Worm (Caenorhabditis elegans): ENCODE results near the gene K02F6.5.

DNA sequence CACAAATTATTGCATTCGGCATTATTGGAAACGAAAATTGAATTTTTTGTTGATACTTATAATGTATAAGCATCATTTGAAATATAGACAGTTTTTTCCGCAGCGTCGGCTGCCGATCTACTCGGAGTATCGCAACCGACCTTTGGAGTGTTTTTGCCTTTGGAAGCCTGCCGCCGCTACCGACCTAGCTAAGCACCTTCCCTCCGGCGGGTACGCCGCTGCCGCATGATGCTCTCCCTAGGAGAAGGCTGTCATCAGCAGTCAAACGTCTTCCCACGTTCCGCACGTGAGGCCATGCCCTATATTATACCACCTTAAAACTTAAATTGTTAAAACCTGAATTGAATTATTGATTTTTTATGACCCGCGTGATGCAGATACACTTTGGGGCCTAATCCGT is 16.1 kb upstream of the K02F6.5 start:
- TF ChIP-seq him-1 (tag; optimal IDR thresholded peaks at IDR 0.05) = no peak
- no peak for TF ChIP-seq W03F9.2 (tag; optimal IDR thresholded peaks at IDR 0.05)
- no peak for TF ChIP-seq dao-5 (tag; optimal IDR thresholded peaks at IDR 0.05)
